Worm (Caenorhabditis elegans) whole organism, L2 larva: ENCODE results near the gene ppk-2.

Source experiments
- ZK546.5 ChIP-seq: sonication (generic microtip); optimal IDR thresholded peaks from 2 replicates; lab custom pipeline; 2017; ENCODE audit warnings: missing biosample characterization, missing genetic modification characterization
- alr-1 ChIP-seq: fragments of 150-350 bp; optimal IDR thresholded peaks from 2 replicates; lab custom pipeline; 2014; ENCODE audit warnings: missing biosample characterization, missing genetic modification characterization
- elt-1 ChIP-seq: fragments of 150-350 bp; optimal IDR thresholded peaks from 2 replicates; lab custom pipeline; 2014; ENCODE audit warnings: missing biosample characterization, missing genetic modification characterization
- lin-11 ChIP-seq: fragments of 150-350 bp; sonication (generic microtip); optimal IDR thresholded peaks from 2 replicates; lab custom pipeline; 2014; ENCODE audit warnings: missing biosample characterization, missing genetic modification characterization, inconsistent platforms, mixed read lengths
- lsy-2 ChIP-seq, 2 experiments: fragments of 150-350 bp in 1 of 2; sonication (generic microtip) in 1 of 2; optimal IDR thresholded peaks; 2 replicates each; lab custom pipeline; 2014 to 2017; ENCODE audit warnings: missing biosample characterization in 2 of 2, missing genetic modification characterization in 2 of 2
- nhr-237 ChIP-seq: fragments of 150-350 bp; optimal IDR thresholded peaks from 2 replicates; lab custom pipeline; 2014; ENCODE audit warnings: missing biosample characterization, missing genetic modification characterization

- TF ChIP-seq lin-11 (tag; lab: Kevin White, UChicago) = no peak
- TF ChIP-seq ZK546.5 (tag; lab: Kevin White, UChicago) = no peak
- TF ChIP-seq lsy-2 (tag; optimal IDR thresholded peaks at IDR 0.05; lab: Kevin White, UChicago) = no peak
- no peak for TF ChIP-seq elt-1 (tag; lab: Kevin White, UChicago)
- no peak for TF ChIP-seq alr-1 (tag; lab: Kevin White, UChicago)
- TF ChIP-seq nhr-237 = no peak
Measured at ce11 chrIII:2123673-2124187, 21.6 kb downstream of the ppk-2 start, which contains the start of gene frl-1.
